Worm (Caenorhabditis elegans): ENCODE data around the gene M02B7.7.

- TF ChIP-seq swsn-7 (tag; optimal IDR thresholded peaks at IDR 0.05) = no peak
- no peak for TF ChIP-seq ztf-11 (tag; optimal IDR thresholded peaks at IDR 0.05)
These were observed 9.6 kb downstream of the M02B7.7 start for ce11 chrIV:3797442-3797841.

Measured in whole organism, L1 larva.